Worm (Caenorhabditis elegans): ENCODE results near the gene ZK1098.12.

ce11 chrIII:9583224-9583623, 38.3 kb downstream of the ZK1098.12 start:
- TF ChIP-seq madf-8 (GFP tag; conservative IDR thresholded peaks at IDR 0.05) (no peak), snpc-4 (GFP tag; optimal IDR thresholded peaks at IDR 0.05) (no peak), snpc-4 (tag; optimal IDR thresholded peaks at IDR 0.05) (no peak), pha-4 (tag; optimal IDR thresholded peaks at IDR 0.05) (no peak), ceh-58 (GFP tag; IDR thresholded peaks at IDR 0.05) (no peak), ekl-4 (GFP tag; IDR thresholded peaks at IDR 0.05) (no peak), madf-3 (GFP tag; IDR thresholded peaks at IDR 0.05) (no peak), tbx-9 (tag; optimal IDR thresholded peaks at IDR 0.05; ENCODE audit: borderline replicate concordance) (no peak), sptf-2 (GFP tag; optimal IDR thresholded peaks at IDR 0.05) (no peak), egrh-3 (GFP tag; IDR thresholded peaks at IDR 0.05) (no peak), Y79H2A.3 (GFP tag; conservative IDR thresholded peaks at IDR 0.05) (no peak)

All from whole organism, young adult.